Fruit fly (Drosophila melanogaster) whole organism: ENCODE data around the gene Nxf3.

Experiments used
- CG8478 ChIP-seq: fragments of >200 bp; optimal IDR thresholded peaks from 2 replicates; lab custom pipeline; 2018; ENCODE audit warnings: inconsistent platforms
- Dll ChIP-seq: fragments of >200 bp; optimal IDR thresholded peaks from 2 replicates; lab custom pipeline; 2017
- EcR ChIP-seq, 2 experiments: fragments of >200 bp; optimal IDR thresholded peaks; 2 replicates each; lab custom pipeline; 2017; ENCODE audit warnings: missing biosample characterization in 2 of 2, missing genetic modification characterization in 2 of 2, missing genetic modification reagents in 2 of 2
- pan ChIP-seq: fragments of >200 bp; optimal IDR thresholded peaks from 2 replicates; lab custom pipeline; 2017
- psq ChIP-seq: fragments of >200 bp; optimal IDR thresholded peaks from 2 replicates; lab custom pipeline; 2017
- usp ChIP-seq: fragments of >200 bp; optimal IDR thresholded peaks from 2 replicates; lab custom pipeline; 2017; ENCODE audit warnings: missing biosample characterization, missing genetic modification characterization, mixed read lengths

Gene Nxf3

DNA sequence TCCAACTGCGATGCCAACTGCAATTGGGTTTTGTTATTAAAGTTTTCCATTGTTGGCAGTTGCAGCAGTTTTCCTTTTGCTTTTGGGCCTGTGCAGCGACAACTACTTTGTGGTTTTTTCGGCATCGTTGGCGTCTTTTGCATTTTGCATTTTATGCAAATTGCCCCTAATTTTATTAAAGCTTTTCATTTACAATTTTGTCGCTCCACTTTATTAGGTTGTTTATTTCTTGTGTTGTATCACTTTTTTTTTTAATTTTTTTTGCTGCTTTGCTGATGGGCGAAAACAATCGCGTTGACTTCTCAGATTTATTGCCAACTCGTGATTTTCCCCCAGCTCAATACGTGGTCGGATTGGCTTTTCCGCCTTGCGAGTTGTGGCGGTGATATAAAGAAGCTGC, 7.2 kb upstream of the Nxf3 start:
- no peak for TF ChIP-seq pan (lab: Kevin White, UChicago)
- no peak for TF ChIP-seq EcR (GFP tag; optimal IDR thresholded peaks at IDR 0.05; lab: Kevin White, UChicago)
- TF ChIP-seq usp (GFP tag; lab: Kevin White, UChicago): no peak
- no peak for TF ChIP-seq CG8478
- no peak for TF ChIP-seq psq (lab: Kevin White, UChicago)

DNA sequence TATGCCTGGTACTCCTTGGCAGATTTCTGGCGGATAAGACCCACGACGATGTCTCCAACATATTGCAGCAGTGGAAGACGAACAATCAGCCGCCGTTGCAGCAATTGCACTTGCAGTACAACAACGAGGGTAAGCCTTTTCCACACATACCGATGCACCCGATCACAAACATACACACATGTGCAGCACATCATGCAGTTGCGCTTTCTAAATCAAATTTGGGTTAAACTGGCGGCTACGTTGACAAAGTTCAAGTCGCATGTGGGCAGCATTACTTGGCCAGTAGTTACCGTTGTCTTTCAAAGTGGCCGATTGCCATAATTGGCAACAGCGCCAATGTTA, 470 bp downstream of the Nxf3 start:
- TF ChIP-seq CG8478: no peak

DNA sequence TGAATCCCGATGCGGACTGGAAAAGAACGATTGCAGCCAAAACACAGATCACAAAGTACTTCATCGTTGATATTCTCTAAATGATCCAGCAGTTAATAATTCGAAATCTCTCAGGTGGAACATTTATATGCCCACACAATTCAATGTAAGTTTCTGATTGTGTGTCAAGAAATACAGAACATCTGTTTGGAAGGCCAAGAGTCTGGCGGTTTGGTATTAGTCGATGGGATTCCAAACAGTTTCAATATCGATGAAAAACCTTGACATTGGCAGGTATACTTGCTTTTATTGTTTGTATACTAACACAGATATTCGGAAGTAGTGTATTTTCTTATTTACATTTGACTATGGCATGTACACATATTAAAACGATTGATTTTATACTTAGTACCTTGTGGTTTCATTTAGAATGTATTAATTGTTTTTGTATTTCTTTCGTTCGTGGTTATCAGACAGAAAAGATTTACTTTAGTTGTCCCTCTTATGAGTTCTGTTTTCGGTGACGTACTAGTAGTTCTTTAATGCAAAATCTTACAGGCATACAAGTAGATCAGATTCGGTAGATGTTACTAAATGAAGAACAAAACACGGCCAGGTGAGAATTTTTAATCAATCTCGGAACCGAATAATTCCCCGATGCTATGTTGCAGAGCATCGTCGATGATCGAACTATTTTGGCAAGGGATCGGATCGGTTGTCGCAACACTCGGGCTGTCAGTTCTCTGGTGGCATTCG, 8.5 kb downstream of the Nxf3 start, which contains the start of the genes CG13738 and Hsc70-1:
TSS of gene CG13738 (minus strand) at position 101 of the 735 bp plus-strand sequence.
TSS of gene Hsc70-1 (plus strand) at position 685 of the 735 bp plus-strand sequence.
- TF ChIP-seq usp (GFP tag; lab: Kevin White, UChicago): no peak
- TF ChIP-seq psq (lab: Kevin White, UChicago): no peak
- TF ChIP-seq EcR (GFP tag; optimal IDR thresholded peaks at IDR 0.05; lab: Kevin White, UChicago): no peak
- no peak for TF ChIP-seq CG8478
- no peak for TF ChIP-seq Dll (lab: Kevin White, UChicago)
- no peak for TF ChIP-seq pan (lab: Kevin White, UChicago)

DNA sequence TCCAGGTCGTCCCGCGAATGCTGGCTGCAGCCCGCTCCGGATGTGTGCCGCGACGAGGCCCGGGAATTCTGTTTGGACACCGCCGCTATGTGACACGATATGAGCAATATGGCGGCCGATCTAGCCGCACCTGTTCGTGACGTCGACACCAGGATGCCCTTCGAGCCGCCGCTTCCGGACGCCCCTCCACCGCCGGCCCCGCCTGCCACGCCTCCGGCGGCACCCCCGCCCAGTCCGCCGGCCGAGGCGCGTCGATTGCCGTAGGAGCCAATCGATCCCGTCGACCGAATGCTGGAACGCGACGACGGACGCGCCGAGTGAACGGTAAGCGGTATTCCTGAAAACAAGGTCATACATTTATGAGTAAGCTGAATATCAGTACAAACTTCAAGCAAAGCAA, 17.5 kb downstream of the Nxf3 start:
- no peak for TF ChIP-seq EcR (GFP tag; optimal IDR thresholded peaks at IDR 0.05; lab: Kevin White, UChicago)
- TF ChIP-seq psq (lab: Kevin White, UChicago): no peak
- TF ChIP-seq pan (lab: Kevin White, UChicago): no peak
- TF ChIP-seq Dll (lab: Kevin White, UChicago): no peak
- TF ChIP-seq CG8478: no peak
- no peak for TF ChIP-seq usp (GFP tag; lab: Kevin White, UChicago)

DNA sequence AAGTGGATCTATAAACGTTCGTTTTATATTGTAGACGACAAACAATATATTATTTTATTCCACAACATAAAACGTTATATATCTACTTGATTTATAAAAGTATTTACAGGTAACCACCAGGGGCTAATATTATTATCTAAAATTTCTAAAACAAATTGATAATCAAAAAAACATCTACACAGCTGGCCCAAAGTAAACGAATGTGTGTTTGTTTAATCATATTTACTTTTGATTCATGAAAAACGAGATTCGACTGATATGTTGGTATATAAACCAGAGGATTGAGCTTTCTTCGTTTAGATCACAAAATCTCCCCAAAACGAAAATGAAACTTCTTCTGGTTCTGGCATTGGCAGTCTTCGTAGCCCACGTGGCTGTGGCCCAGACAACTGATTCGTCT, 21.3 kb downstream of the Nxf3 start, which contains the start of gene CG17362:
TSS of gene CG17362 (plus strand) at position 291 of the 400 bp plus-strand sequence.
- TF ChIP-seq CG8478 (no peak), psq (lab: Kevin White, UChicago) (no peak), usp (GFP tag; lab: Kevin White, UChicago) (no peak), pan (lab: Kevin White, UChicago) (no peak), EcR (GFP tag; optimal IDR thresholded peaks at IDR 0.05; lab: Kevin White, UChicago) (no peak), Dll (lab: Kevin White, UChicago) (no peak)

DNA sequence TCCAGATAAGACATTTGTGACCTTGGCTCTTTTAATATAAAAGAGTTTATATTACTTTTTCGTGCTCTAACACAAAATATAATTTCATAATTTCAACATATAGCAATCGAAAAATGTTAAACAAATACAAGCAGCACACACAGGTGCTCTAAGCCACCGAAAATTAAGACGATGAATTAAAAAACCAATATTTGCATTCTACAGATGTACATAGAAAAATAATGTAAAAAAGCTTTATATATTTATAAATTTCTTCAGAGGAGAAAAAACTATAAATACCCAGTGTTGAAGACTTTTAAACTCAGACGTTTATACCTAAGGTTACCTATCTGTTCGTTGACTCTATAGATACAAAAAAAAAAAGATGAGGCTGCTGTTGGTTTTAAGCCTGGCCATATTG, 22.6 kb downstream of the Nxf3 start, which contains the start of gene CG9040:
TSS of gene CG9040 (plus strand) at position 301 of the 400 bp plus-strand sequence.
- TF ChIP-seq EcR (GFP tag; optimal IDR thresholded peaks at IDR 0.05; lab: Kevin White, UChicago): no peak

DNA sequence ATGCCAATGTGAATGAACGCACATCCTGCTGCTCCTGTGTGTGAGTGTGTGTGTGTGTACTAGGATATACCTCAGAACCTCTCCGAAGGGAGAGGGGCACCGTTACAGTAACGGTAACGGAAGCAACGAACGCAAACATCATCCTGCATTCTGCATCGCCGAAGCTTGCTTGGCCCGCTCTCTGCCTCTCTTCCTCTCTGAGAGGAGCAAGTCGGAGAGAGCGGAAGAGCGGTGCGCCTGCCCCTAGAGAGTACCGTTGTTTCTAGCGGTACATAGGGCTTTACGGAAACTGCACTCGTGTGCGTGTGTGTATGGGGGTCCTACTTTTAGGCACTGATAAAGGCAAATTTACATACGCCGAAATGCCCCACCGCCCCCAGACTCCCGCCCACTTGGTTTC, 26.3 kb downstream of the Nxf3 start:
- TF ChIP-seq pan (lab: Kevin White, UChicago): no peak
- TF ChIP-seq psq (lab: Kevin White, UChicago): no peak
- TF ChIP-seq Dll (lab: Kevin White, UChicago): no peak
- no peak for TF ChIP-seq usp (GFP tag; lab: Kevin White, UChicago)
- TF ChIP-seq EcR (GFP tag; optimal IDR thresholded peaks at IDR 0.05; lab: Kevin White, UChicago): no peak
- TF ChIP-seq CG8478: no peak

DNA sequence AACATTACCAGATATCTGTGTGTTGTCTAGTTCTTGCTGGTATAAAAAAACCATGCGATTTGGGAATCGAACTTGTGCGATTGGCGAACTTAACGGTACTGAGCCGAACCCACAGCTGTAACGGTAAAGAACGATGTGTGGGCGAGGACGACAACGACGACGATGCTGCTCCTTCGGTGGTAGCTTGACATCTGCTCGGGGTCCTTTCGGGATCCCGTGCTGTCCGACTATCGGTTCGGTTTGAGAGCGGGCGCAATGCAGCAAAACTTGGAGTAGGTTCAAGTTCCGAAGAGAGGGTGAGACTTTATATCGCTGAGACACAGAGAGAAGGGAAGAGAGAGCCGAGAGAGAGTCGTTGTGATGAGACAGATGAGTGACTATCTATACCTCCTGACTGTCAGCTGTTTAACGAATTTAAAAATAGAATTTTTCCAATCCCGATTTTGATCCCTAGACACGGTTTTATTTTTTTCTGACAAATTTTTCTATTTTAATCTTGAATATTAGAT, 28.3 kb downstream of the Nxf3 start, which contains the start of gene CG17364:
TSS of gene CG17364 (minus strand) at position 168 of the 509 bp plus-strand sequence.
- no peak for TF ChIP-seq Dll (lab: Kevin White, UChicago)
- TF ChIP-seq psq (lab: Kevin White, UChicago): no peak
- TF ChIP-seq EcR (GFP tag; optimal IDR thresholded peaks at IDR 0.05; lab: Kevin White, UChicago): no peak
- no peak for TF ChIP-seq pan (lab: Kevin White, UChicago)
- TF ChIP-seq CG8478: no peak
- TF ChIP-seq usp (GFP tag; lab: Kevin White, UChicago): no peak

DNA sequence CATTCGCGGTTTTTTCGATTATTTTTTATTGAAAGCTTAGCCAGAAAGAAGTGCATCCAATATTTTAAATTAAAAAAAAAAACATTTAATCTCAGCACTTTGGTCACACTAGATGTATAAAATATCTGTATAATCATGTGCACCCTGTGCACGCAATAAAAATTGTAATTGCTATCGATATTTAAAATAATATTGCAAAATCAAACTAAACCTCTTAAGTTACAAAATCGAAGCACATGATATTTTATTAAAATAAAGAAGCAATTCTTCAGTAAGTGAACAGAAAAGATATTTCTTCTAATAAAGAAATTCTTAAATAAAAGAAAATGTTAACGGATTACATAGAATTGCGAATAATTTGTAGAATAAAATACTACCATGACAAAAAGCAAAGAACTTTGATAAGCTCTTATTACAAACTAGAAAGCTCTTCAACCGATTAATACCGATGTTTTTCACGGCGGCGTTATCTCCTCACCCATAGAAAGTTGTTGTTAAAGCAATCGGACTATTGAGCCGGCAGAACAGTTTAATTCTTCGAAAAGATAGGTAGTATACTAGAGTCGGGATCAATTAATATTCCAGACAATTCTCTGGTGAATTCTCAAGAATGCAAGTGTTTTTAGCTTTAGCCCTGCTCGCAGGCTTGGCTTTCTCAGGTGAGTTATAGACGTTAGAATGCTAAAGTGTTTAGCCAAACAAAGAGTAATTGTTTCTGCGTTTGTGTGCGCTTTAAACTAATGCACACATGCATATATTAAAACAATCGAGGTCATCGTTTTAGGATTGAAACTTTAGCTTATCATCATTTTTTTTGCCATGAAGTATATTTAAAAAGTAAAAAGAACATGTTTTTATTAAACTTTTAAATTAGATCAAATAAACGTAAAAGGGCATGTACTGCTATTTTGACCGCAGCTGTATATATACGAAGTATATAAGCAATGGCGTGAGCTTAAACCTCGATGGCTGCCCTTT, 29.0 kb downstream of the Nxf3 start, which contains the start of gene CtsK1:
TSS of gene CtsK1 (plus strand) at position 490 of the 978 bp plus-strand sequence.
- no peak for TF ChIP-seq CG8478
- no peak for TF ChIP-seq EcR (GFP tag; optimal IDR thresholded peaks at IDR 0.05; lab: Kevin White, UChicago)
- no peak for TF ChIP-seq pan (lab: Kevin White, UChicago)
- no peak for TF ChIP-seq Dll (lab: Kevin White, UChicago)
- no peak for TF ChIP-seq usp (GFP tag; lab: Kevin White, UChicago)
- no peak for TF ChIP-seq psq (lab: Kevin White, UChicago)

DNA sequence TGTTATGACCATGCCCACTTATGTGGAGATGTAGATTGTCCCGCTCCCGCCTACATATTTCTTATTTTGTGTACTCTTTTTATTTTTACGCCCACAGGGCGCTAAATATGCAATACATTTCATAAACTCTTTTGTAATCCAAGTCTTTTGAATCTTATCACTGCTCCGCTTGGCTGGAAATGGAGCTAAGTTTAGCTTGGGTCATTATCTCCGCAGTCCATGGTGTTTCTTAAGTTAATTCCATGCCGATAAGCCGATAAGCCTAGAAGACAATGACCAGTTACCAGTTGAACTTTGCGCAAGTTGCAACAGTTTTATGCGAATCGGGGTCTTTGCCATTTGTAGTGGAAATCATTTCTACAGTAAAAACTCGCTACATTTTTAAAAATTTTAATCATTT, 31.4 kb downstream of the Nxf3 start:
- TF ChIP-seq psq (lab: Kevin White, UChicago) (no peak), usp (GFP tag; lab: Kevin White, UChicago) (no peak), Dll (lab: Kevin White, UChicago) (no peak), EcR (GFP tag; optimal IDR thresholded peaks at IDR 0.05; lab: Kevin White, UChicago) (no peak), pan (lab: Kevin White, UChicago) (no peak), CG8478 (no peak)

DNA sequence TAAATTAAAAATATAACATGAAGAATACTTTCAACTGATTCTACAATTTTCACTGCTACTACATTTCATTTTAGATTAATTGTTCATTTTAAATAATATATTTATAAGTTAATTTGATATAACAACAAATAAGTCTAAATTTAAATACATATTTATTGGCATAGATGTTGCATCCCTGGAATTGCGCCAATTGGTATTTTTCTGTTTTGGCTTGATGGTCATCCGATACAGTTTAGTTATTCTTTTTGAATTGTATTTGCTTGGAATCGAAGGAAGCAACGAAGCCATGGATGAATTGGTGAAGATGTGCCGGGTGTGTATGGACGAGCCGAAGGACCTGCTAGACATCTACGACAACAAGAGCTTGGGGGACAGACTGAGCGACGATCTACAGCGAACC, 32.0 kb downstream of the Nxf3 start, which contains the start of gene CG17361:
TSS of gene CG17361 (plus strand) at position 200 of the 400 bp plus-strand sequence.
- TF ChIP-seq psq (lab: Kevin White, UChicago) (no peak), pan (lab: Kevin White, UChicago) (no peak), EcR (GFP tag; optimal IDR thresholded peaks at IDR 0.05; lab: Kevin White, UChicago) (no peak), Dll (lab: Kevin White, UChicago) (no peak), usp (GFP tag; lab: Kevin White, UChicago) (no peak), CG8478 (no peak)
